Worm (Caenorhabditis elegans) whole organism, late embryonic: Measurements from ENCODE around the gene F02H6.6.

Source experiments
- ceh-24 ChIP-seq: sonication (generic microtip); optimal IDR thresholded peaks from 2 replicates; lab custom pipeline; 2016; ENCODE audit warnings: mild to moderate bottlenecking, missing genetic modification characterization, missing compliant biosample characterization
- fkh-10 ChIP-seq: fragments of 150-350 bp; optimal IDR thresholded peaks from 2 replicates; lab custom pipeline; 2014; ENCODE audit warnings: missing biosample characterization, missing genetic modification reagents, missing genetic modification characterization
- fkh-6 ChIP-seq: sonication (generic microtip); optimal IDR thresholded peaks from 2 replicates; lab custom pipeline; 2016; ENCODE audit warnings: missing genetic modification characterization, missing compliant biosample characterization
- pqm-1 ChIP-seq: sonication (generic microtip); optimal IDR thresholded peaks from 2 replicates; lab custom pipeline; 2016; ENCODE audit warnings: missing genetic modification characterization, missing compliant biosample characterization
- unc-42 ChIP-seq: sonication (generic microtip); optimal IDR thresholded peaks from 2 replicates; lab custom pipeline; 2016; ENCODE audit warnings: missing genotype, missing genetic modification characterization, missing compliant biosample characterization

- TF ChIP-seq unc-42 (tag; lab: Kevin White, UChicago) = no peak
- no peak for TF ChIP-seq fkh-10 (GFP tag; lab: Kevin White, UChicago)
- no peak for TF ChIP-seq fkh-6 (tag; lab: Kevin White, UChicago)
- no peak for TF ChIP-seq ceh-24 (tag; lab: Kevin White, UChicago)
- no peak for TF ChIP-seq pqm-1
These were observed 34.5 kb downstream of the F02H6.6 start, which contains the start of gene F02H6.2 for ce11 chrIV:14196176-14196575.
